Fruit fly (Drosophila melanogaster) whole organism, embryonic: ENCODE data around the gene CG17029.

ENCODE experiments used
- Abd-B ChIP-seq: fragments of 200-800 bp; sonication (Bioruptor generic); optimal IDR thresholded peaks from 2 replicates; lab custom pipeline; 2018; ENCODE audit warnings: missing biosample characterization, mild to moderate bottlenecking, missing genetic modification characterization, moderate library complexity
- Atf-2 ChIP-seq: fragments of 200-800 bp; sonication (Bioruptor generic); optimal IDR thresholded peaks from 2 replicates; lab custom pipeline; 2016; ENCODE audit warnings: missing biosample characterization, missing genetic modification characterization
- B-H1 ChIP-seq: fragments of 200-800 bp; sonication (Bioruptor generic); IDR thresholded peaks from 3 replicates; pipeline ENCODE4 v1.3.6; 2022; ENCODE audit warnings: missing biosample characterization, missing genetic modification characterization
- CG10366 ChIP-seq: fragments of 200-800 bp; sonication (Bioruptor generic); IDR thresholded peaks from 2 replicates; pipeline ENCODE4 v1.3.6; 2022; ENCODE audit warnings: missing biosample characterization, missing genetic modification characterization
- CG10543 ChIP-seq: fragments of 200-800 bp; sonication (Bioruptor generic); optimal IDR thresholded peaks from 3 replicates; lab custom pipeline; 2017; ENCODE audit warnings: missing biosample characterization, mild to moderate bottlenecking, missing genetic modification characterization, moderate library complexity
- CG11504 ChIP-seq: fragments of 200-800 bp; sonication (Bioruptor generic); optimal IDR thresholded peaks from 3 replicates; lab custom pipeline; 2019; ENCODE audit warnings: missing biosample characterization, mild to moderate bottlenecking, missing genetic modification characterization, moderate library complexity
- CG14441 ChIP-seq: fragments of 200-800 bp; sonication (Bioruptor generic); IDR thresholded peaks from 2 replicates; pipeline ENCODE4 v1.3.6; 2022; ENCODE audit warnings: missing biosample characterization, missing genetic modification characterization
- CG14860 ChIP-seq: fragments of 200-800 bp; sonication (Bioruptor generic); IDR thresholded peaks from 3 replicates; pipeline ENCODE4 v1.3.6; 2022; ENCODE audit warnings: missing biosample characterization, missing genetic modification characterization; ENCODE audit not compliant: partially characterized antibody
- CG17612 ChIP-seq: fragments of 200-800 bp; sonication (Bioruptor generic); IDR thresholded peaks from 2 replicates; pipeline ENCODE4 v1.3.6; 2022; ENCODE audit warnings: missing biosample characterization, missing genetic modification characterization
- CG17829 ChIP-seq: fragments of 200-800 bp; optimal IDR thresholded peaks from 2 replicates; lab custom pipeline; 2019; ENCODE audit warnings: missing biosample characterization, mild to moderate bottlenecking, missing genetic modification characterization, moderate library complexity
- CG18262 ChIP-seq: fragments of 200-800 bp; optimal IDR thresholded peaks from 3 replicates; lab custom pipeline; 2019; ENCODE audit warnings: missing biosample characterization, mild to moderate bottlenecking, missing genetic modification characterization, moderate library complexity
- CG2116 ChIP-seq: fragments of 200-800 bp; sonication (Bioruptor generic); optimal IDR thresholded peaks from 3 replicates; lab custom pipeline; 2018; ENCODE audit warnings: missing biosample characterization, mild to moderate bottlenecking, missing genetic modification characterization
- CG2120 ChIP-seq: fragments of 200-800 bp; sonication (Bioruptor generic); optimal IDR thresholded peaks from 3 replicates; lab custom pipeline; 2016; ENCODE audit warnings: missing biosample characterization, missing genetic modification characterization
- CG31224 ChIP-seq: fragments of 200-800 bp; sonication (Bioruptor generic); IDR thresholded peaks from 2 replicates; pipeline ENCODE4 v1.3.6; 2022; ENCODE audit warnings: missing biosample characterization, missing genetic modification characterization
- CG3163 ChIP-seq: fragments of 200-800 bp; sonication (Bioruptor generic); optimal IDR thresholded peaks from 3 replicates; lab custom pipeline; 2016; ENCODE audit warnings: missing biosample characterization, missing genetic modification characterization
- CG4404 ChIP-seq: fragments of 200-800 bp; sonication (Bioruptor generic); IDR thresholded peaks from 2 replicates; pipeline ENCODE4 v1.3.6; 2022; ENCODE audit warnings: missing biosample characterization, missing genetic modification characterization
- CG4730 ChIP-seq: fragments of 200-800 bp; sonication (Bioruptor generic); IDR thresholded peaks from 2 replicates; pipeline ENCODE4 v1.3.6; 2022; ENCODE audit warnings: missing biosample characterization, missing genetic modification characterization
- CG4820 ChIP-seq: fragments of 200-800 bp; sonication (Bioruptor generic); optimal IDR thresholded peaks from 3 replicates; lab custom pipeline; 2016; ENCODE audit warnings: missing biosample characterization, missing genetic modification characterization
- CG6175 ChIP-seq: fragments of 200-800 bp; sonication (Bioruptor generic); IDR thresholded peaks from 3 replicates; pipeline ENCODE4 v1.3.6; 2022; ENCODE audit warnings: missing biosample characterization, missing genetic modification characterization
- CG6689 ChIP-seq: fragments of 200-800 bp; sonication (Bioruptor generic); IDR thresholded peaks from 2 replicates; pipeline ENCODE4 v1.3.6; 2022; ENCODE audit warnings: missing biosample characterization, missing genetic modification characterization
- CG8924 ChIP-seq: fragments of 200-800 bp; optimal IDR thresholded peaks from 3 replicates; lab custom pipeline; 2019; ENCODE audit warnings: missing biosample characterization, mild to moderate bottlenecking, missing genetic modification characterization, moderate library complexity
- CG9727 ChIP-seq: fragments of 200-800 bp; sonication (Bioruptor generic); optimal IDR thresholded peaks from 3 replicates; lab custom pipeline; 2017; ENCODE audit warnings: missing biosample characterization, mild to moderate bottlenecking, missing genetic modification characterization
- Deaf1 ChIP-seq: fragments of 200-800 bp; optimal IDR thresholded peaks from 3 replicates; lab custom pipeline; 2019; ENCODE audit warnings: missing biosample characterization, mild to moderate bottlenecking, missing genetic modification characterization, moderate library complexity
- Drgx ChIP-seq: fragments of 200-800 bp; sonication (Bioruptor generic); IDR thresholded peaks from 2 replicates; pipeline ENCODE4 v1.3.6; 2022; ENCODE audit warnings: missing biosample characterization, missing genetic modification characterization
- HHEX ChIP-seq: fragments of 200-800 bp; sonication (Bioruptor generic); optimal IDR thresholded peaks from 3 replicates; lab custom pipeline; 2017; ENCODE audit warnings: missing biosample characterization, mild to moderate bottlenecking, missing genetic modification characterization, missing genetic modification reagents
- HLHmδ ChIP-seq: fragments of 200-800 bp; sonication (Bioruptor generic); optimal IDR thresholded peaks from 2 replicates; lab custom pipeline; 2018; ENCODE audit warnings: missing biosample characterization, mild to moderate bottlenecking, missing genetic modification characterization, moderate library complexity
- Pdp1 ChIP-seq, 2 experiments: fragments of 200-800 bp; sonication (Bioruptor generic); optimal IDR thresholded peaks; 3 replicates each; lab custom pipeline; 2016; ENCODE audit warnings: missing biosample characterization in 2 of 2, missing genetic modification characterization in 2 of 2, mild to moderate bottlenecking in 1 of 2, moderate library complexity in 1 of 2
- ab ChIP-seq: fragments of 200-800 bp; sonication (Bioruptor generic); optimal IDR thresholded peaks from 2 replicates; lab custom pipeline; 2016; ENCODE audit warnings: missing biosample characterization, missing genetic modification characterization
- al ChIP-seq: fragments of 200-800 bp; sonication (Bioruptor generic); IDR thresholded peaks from 2 replicates; pipeline ENCODE4 v1.3.6; 2022; ENCODE audit warnings: missing biosample characterization, missing genetic modification characterization
- cwo ChIP-seq: fragments of 200-800 bp; sonication (Bioruptor generic); optimal IDR thresholded peaks from 3 replicates; lab custom pipeline; 2017; ENCODE audit warnings: missing biosample characterization, missing genetic modification characterization, mild to moderate bottlenecking, moderate library complexity, missing genetic modification reagents
- dati ChIP-seq: fragments of 200-800 bp; sonication (Bioruptor generic); IDR thresholded peaks from 2 replicates; pipeline ENCODE4 v1.3.6; 2022; ENCODE audit warnings: missing biosample characterization, missing genetic modification characterization
- dmrt99B ChIP-seq: fragments of 200-800 bp; sonication (Bioruptor generic); optimal IDR thresholded peaks from 2 replicates; lab custom pipeline; 2018; ENCODE audit warnings: missing biosample characterization, mild to moderate bottlenecking, missing genetic modification characterization, moderate library complexity
- dysf ChIP-seq: fragments of 200-800 bp; sonication (Bioruptor generic); IDR thresholded peaks from 3 replicates; pipeline ENCODE4 v1.3.6; 2022; ENCODE audit warnings: missing biosample characterization, missing genetic modification characterization
- ems ChIP-seq: fragments of 200-800 bp; sonication (Bioruptor generic); optimal IDR thresholded peaks from 3 replicates; lab custom pipeline; 2016; ENCODE audit warnings: missing biosample characterization, missing genetic modification characterization
- hkb ChIP-seq, 2 experiments: fragments of 200-800 bp in 1 of 2; fragments of >200 bp in 1 of 2; sonication (Bioruptor generic) in 1 of 2; IDR thresholded peaks in 1 of 2; optimal IDR thresholded peaks in 1 of 2; 2 replicates each; pipeline versions ENCODE4 v1.3.6 to Lab custom; 2017 to 2022; ENCODE audit warnings: missing biosample characterization in 1 of 2, missing genetic modification characterization in 1 of 2
- jumu ChIP-seq: fragments of 200-800 bp; sonication (Bioruptor generic); optimal IDR thresholded peaks from 3 replicates; lab custom pipeline; 2016; ENCODE audit warnings: missing biosample characterization, missing genetic modification characterization
- kni ChIP-seq: fragments of 200-800 bp; sonication (Bioruptor generic); optimal IDR thresholded peaks from 3 replicates; lab custom pipeline; 2017; ENCODE audit warnings: mild to moderate bottlenecking, missing biosample characterization, missing genetic modification reagents, missing genetic modification characterization
- lbe ChIP-seq: fragments of 200-800 bp; sonication (Bioruptor generic); optimal IDR thresholded peaks from 2 replicates; lab custom pipeline; 2016; ENCODE audit warnings: missing biosample characterization, mild to moderate bottlenecking, missing genetic modification characterization
- pan ChIP-seq, 4 experiments: fragments of >200 bp in 3 of 4; fragments of 200-800 bp in 1 of 4; sonication (Bioruptor generic) in 1 of 4; optimal IDR thresholded peaks in 3 of 4; IDR thresholded peaks in 1 of 4; 2 replicates each; pipeline versions ENCODE4 v1.3.6 to Lab custom; 2017 to 2022; ENCODE audit warnings: missing biosample characterization in 2 of 4, missing genetic modification characterization in 2 of 4, mixed read lengths in 1 of 4
- phol ChIP-seq: fragments of 200-800 bp; sonication (Bioruptor generic); optimal IDR thresholded peaks from 3 replicates; lab custom pipeline; 2018; ENCODE audit warnings: missing biosample characterization, mild to moderate bottlenecking, missing genetic modification characterization, moderate library complexity
- prd ChIP-seq, 3 experiments: fragments of >200 bp in 2 of 3; fragments of 200-800 bp in 1 of 3; sonication (Bioruptor generic) in 1 of 3; optimal IDR thresholded peaks in 2 of 3; IDR thresholded peaks in 1 of 3; 2 replicates in 2 of 3; 3 replicates in 1 of 3; pipeline versions ENCODE4 v1.3.6 to Lab custom; 2017 to 2022; ENCODE audit warnings: missing biosample characterization in 1 of 3, missing genetic modification characterization in 1 of 3
- pros ChIP-seq: fragments of 200-800 bp; sonication (Bioruptor generic); optimal IDR thresholded peaks from 3 replicates; lab custom pipeline; 2019; ENCODE audit warnings: missing biosample characterization, mild to moderate bottlenecking, missing genetic modification characterization, moderate library complexity
- scrt ChIP-seq: fragments of 200-800 bp; sonication (Bioruptor generic); optimal IDR thresholded peaks from 2 replicates; lab custom pipeline; 2018; ENCODE audit warnings: missing biosample characterization, mild to moderate bottlenecking, missing genetic modification characterization, moderate library complexity
- slbo ChIP-seq: fragments of 200-800 bp; sonication (Bioruptor generic); IDR thresholded peaks from 2 replicates; pipeline ENCODE4 v1.3.6; 2022; ENCODE audit warnings: missing biosample characterization, missing genetic modification characterization
- tll ChIP-seq, 2 experiments: fragments of 200-800 bp in 1 of 2; fragments of >200 bp in 1 of 2; sonication (Bioruptor generic) in 1 of 2; optimal IDR thresholded peaks; 2 replicates each; lab custom pipeline; 2017 to 2019; ENCODE audit warnings: missing biosample characterization in 2 of 2, missing genetic modification characterization in 2 of 2, mild to moderate bottlenecking in 1 of 2, moderate library complexity in 1 of 2
- toy ChIP-seq: fragments of 200-800 bp; sonication (Bioruptor generic); IDR thresholded peaks from 2 replicates; pipeline ENCODE4 v1.3.6; 2022; ENCODE audit warnings: missing biosample characterization, missing genetic modification characterization
- unpg ChIP-seq: fragments of 200-800 bp; sonication (Bioruptor generic); optimal IDR thresholded peaks from 3 replicates; lab custom pipeline; 2018; ENCODE audit warnings: missing biosample characterization, mild to moderate bottlenecking, missing genetic modification characterization, moderate library complexity
- yki ChIP-seq: fragments of >200 bp; optimal IDR thresholded peaks from 3 replicates; lab custom pipeline; 2018
- zf30C ChIP-seq: fragments of 200-800 bp; sonication (Bioruptor generic); optimal IDR thresholded peaks from 3 replicates; lab custom pipeline; 2018; ENCODE audit warnings: missing biosample characterization, mild to moderate bottlenecking, missing genetic modification characterization

The CG17029 gene

DNA sequence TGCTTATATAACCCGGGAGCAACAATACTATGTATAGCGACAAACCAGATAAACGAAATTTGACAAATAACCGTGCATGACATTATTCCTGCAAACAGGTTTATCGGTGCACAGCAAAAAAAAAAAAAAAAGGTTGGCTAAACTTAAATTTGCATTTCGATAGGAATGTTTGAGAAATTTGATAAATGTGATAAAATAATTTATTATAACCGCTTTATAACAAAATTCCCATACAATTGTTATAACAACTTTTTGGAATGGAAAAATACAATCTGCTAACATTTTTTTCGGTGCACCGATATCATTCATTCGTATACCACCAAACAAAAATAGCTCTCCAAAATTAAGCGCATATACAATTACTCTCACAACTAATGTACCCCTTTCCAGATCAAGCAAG, 895 bp downstream of the CG17029 start (continued):
- TF ChIP-seq ab (GFP tag; lab: Kevin White, UChicago): no peak
- TF ChIP-seq prd (optimal IDR thresholded peaks at IDR 0.05; lab: Kevin White, UChicago): no peak
- TF ChIP-seq prd (GFP tag; IDR thresholded peaks at IDR 0.05; lab: Robert Waterston, UW): peak; percentile 79
- TF ChIP-seq CG9727 (GFP tag; lab: Kevin White, UChicago): peak; percentile 54
- peak; percentile 41; the same call in 1 of the 2 replicates for TF ChIP-seq CG31224 (GFP tag; lab: Robert Waterston, UW)
- TF ChIP-seq Atf-2: no peak
- TF ChIP-seq dysf (GFP tag; lab: Robert Waterston, UW): peak; percentile 76
- TF ChIP-seq al (GFP tag; lab: Robert Waterston, UW): peak; percentile 58; the same call in 1 of the 2 replicates
- no peak for TF ChIP-seq hkb (optimal IDR thresholded peaks at IDR 0.05; lab: Kevin White, UChicago)
- peak; percentile 72 for TF ChIP-seq hkb (GFP tag; IDR thresholded peaks at IDR 0.05; lab: Robert Waterston, UW)
- peak; percentile 55 for TF ChIP-seq CG17829 (tag; lab: Kevin White, UChicago)
- TF ChIP-seq cwo (GFP tag; lab: Kevin White, UChicago): peak; percentile 52
- TF ChIP-seq Drgx (GFP tag; lab: Robert Waterston, UW): peak; percentile 55
- peak; percentile 49 for TF ChIP-seq HHEX (GFP tag; lab: Kevin White, UChicago)
- peak; percentile 14 for TF ChIP-seq CG10543 (GFP tag; lab: Kevin White, UChicago)
- TF ChIP-seq CG2116 (GFP tag; lab: Kevin White, UChicago): no peak
- 0 out of 2 replicates have a peak, but pooled peaks have one; percentile 42 for TF ChIP-seq CG10366 (GFP tag; lab: Robert Waterston, UW)
- peak; percentile 66 for TF ChIP-seq CG14441 (GFP tag; lab: Robert Waterston, UW)
- TF ChIP-seq ems (GFP tag; lab: Kevin White, UChicago): peak; percentile 21
- TF ChIP-seq HLHmδ: no peak
- TF ChIP-seq zf30C (GFP tag; lab: Kevin White, UChicago): peak; percentile 38
- 0 out of 2 replicates have a peak, but pooled peaks have one; percentile 7 for TF ChIP-seq toy (GFP tag; lab: Robert Waterston, UW)
- peak; percentile 81 for TF ChIP-seq lbe (GFP tag; lab: Kevin White, UChicago)
- peak; percentile 58 for TF ChIP-seq slbo
- TF ChIP-seq pros (GFP tag; lab: Kevin White, UChicago): no peak
- no peak for TF ChIP-seq CG6175 (GFP tag; lab: Robert Waterston, UW)
- peak; percentile 66 for TF ChIP-seq CG18262 (tag; lab: Kevin White, UChicago)
- TF ChIP-seq Abd-B (GFP tag; lab: Kevin White, UChicago): peak; percentile 51
- TF ChIP-seq CG3163: no peak
- TF ChIP-seq dati: no peak
- TF ChIP-seq pan (optimal IDR thresholded peaks at IDR 0.05; lab: Kevin White, UChicago): no peak
- TF ChIP-seq pan (GFP tag; optimal IDR thresholded peaks at IDR 0.05 in 1 of 2, IDR thresholded peaks at IDR 0.05 in 1 of 2): peak in 1 of 2 experiments; percentile 84
- peak; percentile 41 for TF ChIP-seq CG8924 (tag; lab: Kevin White, UChicago)
- TF ChIP-seq jumu (GFP tag; lab: Kevin White, UChicago): no peak
- peak; percentile 63 for TF ChIP-seq CG2120 (GFP tag; lab: Kevin White, UChicago)
- peak; percentile 33 for TF ChIP-seq scrt (GFP tag; lab: Kevin White, UChicago)
- peak; percentile 72 for TF ChIP-seq CG11504
- peak; percentile 39 for TF ChIP-seq unpg (GFP tag; lab: Kevin White, UChicago)
- TF ChIP-seq Deaf1 (tag; lab: Kevin White, UChicago): peak; percentile 15
- no peak for TF ChIP-seq CG14860 (GFP tag; lab: Robert Waterston, UW)
- TF ChIP-seq phol (tag; lab: Kevin White, UChicago): peak; percentile 56
- TF ChIP-seq kni (GFP tag; lab: Kevin White, UChicago): no peak
- peak; percentile 42 for TF ChIP-seq CG4820
- no peak for TF ChIP-seq yki
- TF ChIP-seq B-H1: peak; percentile 40; the same call in 1 of the 3 replicates
- TF ChIP-seq CG6689: peak; percentile 65
- peak; percentile 72 for TF ChIP-seq dmrt99B (tag; lab: Kevin White, UChicago)
- TF ChIP-seq CG17612 (GFP tag; lab: Robert Waterston, UW): peak; percentile 46; the same call in 1 of the 2 replicates
- TF ChIP-seq CG4404 (GFP tag; lab: Robert Waterston, UW): peak; percentile 45; the same call in 1 of the 2 replicates
- no peak for TF ChIP-seq tll (GFP tag; optimal IDR thresholded peaks at IDR 0.05; lab: Kevin White, UChicago)
- peak; percentile 72 for TF ChIP-seq CG4730 (GFP tag; lab: Robert Waterston, UW)
- peak; percentile 10 to 86 for TF ChIP-seq Pdp1 (GFP tag; optimal IDR thresholded peaks at IDR 0.05; lab: Kevin White, UChicago)
